Fruit fly (Drosophila melanogaster): ENCODE results near the gene CG31323.

Gene CG31323

DNA sequence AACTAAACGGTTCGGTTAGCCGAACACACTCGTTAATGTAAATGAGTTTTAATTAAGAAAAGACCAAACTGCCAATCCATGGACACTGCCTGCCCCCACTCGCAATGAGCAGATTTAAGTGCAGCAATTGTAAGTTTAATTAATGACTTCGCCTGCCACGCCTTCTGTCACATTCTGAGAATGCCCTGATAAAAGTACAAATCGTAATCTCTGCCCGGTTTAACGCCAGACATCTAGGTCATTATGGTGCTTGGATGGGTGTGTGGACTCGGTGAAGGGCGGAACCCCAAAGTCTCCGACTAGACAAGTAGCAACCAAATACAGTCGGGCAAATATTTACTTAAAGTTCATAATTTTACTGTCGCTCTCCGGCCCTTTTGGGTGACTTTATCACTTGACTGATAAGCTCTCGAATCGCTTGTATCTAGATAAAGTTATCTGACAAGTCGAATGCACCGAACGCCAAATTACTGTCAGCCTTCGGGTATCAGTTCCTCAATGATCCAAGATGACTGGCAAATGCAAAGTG, 51.5 kb downstream of the CG31323 start (continued):
- TF ChIP-seq Awh (GFP tag; IDR thresholded peaks at IDR 0.05) (no peak), Ssrp (tag; optimal IDR thresholded peaks at IDR 0.05) (no peak), ttk (GFP tag; IDR thresholded peaks at IDR 0.05) (no peak), gcm2 (GFP tag; optimal IDR thresholded peaks at IDR 0.05) (no peak), kah (GFP tag; optimal IDR thresholded peaks at IDR 0.05) (no peak), gsb-n (tag; optimal IDR thresholded peaks at IDR 0.05) (peak; percentile 10), CG16863 (GFP tag; optimal IDR thresholded peaks at IDR 0.05) (no peak), CG9817 (tag; optimal IDR thresholded peaks at IDR 0.05) (no peak), CG4707 (GFP tag; optimal IDR thresholded peaks at IDR 0.05) (no peak), otp (GFP tag; IDR thresholded peaks at IDR 0.05) (no peak), Dek (tag; optimal IDR thresholded peaks at IDR 0.05) (no peak), ftz-f1 (GFP tag; optimal IDR thresholded peaks at IDR 0.05) (no peak), CG12769 (tag; optimal IDR thresholded peaks at IDR 0.05) (no peak), kni (GFP tag; optimal IDR thresholded peaks at IDR 0.05) (no peak), HLH4C (GFP tag; IDR thresholded peaks at IDR 0.05; ENCODE audit: partially characterized antibody) (no peak), mirr (GFP tag; optimal IDR thresholded peaks at IDR 0.05) (peak; percentile 34), CG34224 (GFP tag; IDR thresholded peaks at IDR 0.05; ENCODE audit: partially characterized antibody) (no peak), Asciz (GFP tag; optimal IDR thresholded peaks at IDR 0.05) (peak; percentile 1), pita (GFP tag; optimal IDR thresholded peaks at IDR 0.05) (no peak), CG15073 (GFP tag; optimal IDR thresholded peaks at IDR 0.05) (no peak), ac (GFP tag; optimal IDR thresholded peaks at IDR 0.05) (no peak), danr (GFP tag; IDR thresholded peaks at IDR 0.05) (no peak), CG3407 (GFP tag; optimal IDR thresholded peaks at IDR 0.05) (peak; percentile 19), CG32532 (GFP tag; IDR thresholded peaks at IDR 0.05) (no peak), CrebB (tag; optimal IDR thresholded peaks at IDR 0.05) (no peak), Jarid2 (GFP tag; optimal IDR thresholded peaks at IDR 0.05) (no peak), Med (GFP tag) (peak; percentile 82), Dbx (GFP tag; IDR thresholded peaks at IDR 0.05) (no peak), sd (tag; optimal IDR thresholded peaks at IDR 0.05) (peak; percentile 50), fd3F (GFP tag; optimal IDR thresholded peaks at IDR 0.05) (no peak), CG10543 (GFP tag; optimal IDR thresholded peaks at IDR 0.05) (no peak), Fer1 (GFP tag; optimal IDR thresholded peaks at IDR 0.05) (no peak), corto (GFP tag; optimal IDR thresholded peaks at IDR 0.05) (no peak), ATbp (GFP tag; optimal IDR thresholded peaks at IDR 0.05) (peak; percentile 47), Atf3 (GFP tag; optimal IDR thresholded peaks at IDR 0.05) (no peak), bigmax (GFP tag; optimal IDR thresholded peaks at IDR 0.05) (no peak), Dip3 (GFP tag; optimal IDR thresholded peaks at IDR 0.05) (no peak), CG8281 (tag; optimal IDR thresholded peaks at IDR 0.05) (no peak), chinmo (GFP tag; IDR thresholded peaks at IDR 0.05; ENCODE audit: partially characterized antibody) (0 out of 4 replicates have a peak, but pooled peaks have one; percentile 71), Hr39 (optimal IDR thresholded peaks at IDR 0.05) (no peak), CG1603 (tag; optimal IDR thresholded peaks at IDR 0.05) (peak; percentile 13), CG13775 (GFP tag; optimal IDR thresholded peaks at IDR 0.05) (no peak), CG6272 (GFP tag; IDR thresholded peaks at IDR 0.05) (no peak), odd (GFP tag; optimal IDR thresholded peaks at IDR 0.05) (peak; percentile 59), usp (GFP tag; optimal IDR thresholded peaks at IDR 0.05) (no peak), CG1233 (GFP tag; optimal IDR thresholded peaks at IDR 0.05) (peak; percentile 25), nerfin-2 (GFP tag; IDR thresholded peaks at IDR 0.05; ENCODE audit: partially characterized antibody) (no peak), Fer2 (tag; optimal IDR thresholded peaks at IDR 0.05) (no peak), HLHmδ (GFP tag; optimal IDR thresholded peaks at IDR 0.05) (no peak), CkIIα-i1 (GFP tag; IDR thresholded peaks at IDR 0.05) (no peak)
